Worm (Caenorhabditis elegans) whole organism, midembryonic: Measurements from ENCODE around the gene T04A6.2.

ENCODE experiments used
- T22C8.4 ChIP-seq: fragments of 200-800 bp; sonication (Bioruptor generic); IDR thresholded peaks from 2 replicates; pipeline ENCODE4 v1.3.6; 2022; ENCODE audit warnings: missing genetic modification characterization, missing compliant biosample characterization
- cog-1 ChIP-seq: sonication (generic microtip); optimal IDR thresholded peaks from 2 replicates; lab custom pipeline; 2016; ENCODE audit warnings: missing genetic modification characterization, missing compliant biosample characterization
- flt-1 ChIP-seq: fragments of 200-800 bp; sonication (Bioruptor generic); IDR thresholded peaks from 2 replicates; pipeline ENCODE4 v1.3.6; 2022; ENCODE audit warnings: missing genetic modification characterization, missing compliant biosample characterization
- klf-2 ChIP-seq: fragments of 200-800 bp; sonication (Bioruptor generic); conservative IDR thresholded peaks from 2 replicates; pipeline ENCODE4 v1.3.6; 2022; ENCODE audit warnings: missing genetic modification reagents, missing genetic modification characterization, missing compliant biosample characterization
- med-1 ChIP-seq: sonication (generic microtip); optimal IDR thresholded peaks from 2 replicates; lab custom pipeline; 2017; ENCODE audit warnings: missing genetic modification characterization, mild to moderate bottlenecking, missing compliant biosample characterization, antibody characterized with exemption, missing genetic modification reagents; ENCODE audit not compliant: insufficient read depth
- ref-1 ChIP-seq: fragments of 200-800 bp; sonication (Bioruptor generic); conservative IDR thresholded peaks from 2 replicates; pipeline ENCODE4 v1.3.6; 2022; ENCODE audit warnings: missing genetic modification reagents, missing genetic modification characterization, missing compliant biosample characterization
- tab-1 ChIP-seq: fragments of 200-800 bp; sonication (Bioruptor generic); IDR thresholded peaks from 2 replicates; pipeline ENCODE4 v1.3.6; 2022; ENCODE audit warnings: missing genetic modification characterization, missing compliant biosample characterization
- ztf-23 ChIP-seq: fragments of 200-800 bp; sonication (Bioruptor generic); IDR thresholded peaks from 2 replicates; pipeline ENCODE4 v1.3.6; 2022; ENCODE audit warnings: missing genetic modification reagents, missing genetic modification characterization, missing compliant biosample characterization
- ztf-29 ChIP-seq: fragments of 200-800 bp; sonication (Bioruptor generic); IDR thresholded peaks from 2 replicates; pipeline ENCODE4 v1.3.6; 2022; ENCODE audit warnings: missing genetic modification reagents, missing genetic modification characterization, missing compliant biosample characterization

The T04A6.2 gene

DNA sequence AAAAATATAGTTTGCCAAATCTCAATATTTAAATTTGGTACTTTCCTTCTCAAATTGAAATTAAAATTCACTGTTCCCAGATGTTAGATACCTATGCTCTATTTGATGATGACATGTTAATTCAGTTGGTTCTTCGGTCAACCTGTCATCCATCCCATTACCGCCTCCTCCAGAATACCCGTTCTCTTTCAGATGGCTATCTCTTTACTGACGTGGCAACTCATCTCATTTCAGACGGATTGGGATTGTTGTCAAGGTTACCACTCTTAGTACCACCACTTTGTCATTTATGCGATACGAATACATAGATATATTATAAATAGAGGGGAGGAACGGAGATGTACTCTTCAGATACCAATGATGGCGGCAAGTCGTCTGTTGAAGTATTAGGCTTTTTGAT lies 6.7 kb downstream of the T04A6.2 start:
- TF ChIP-seq flt-1 (GFP tag; lab: Robert Waterston, UW), result no peak
- TF ChIP-seq ztf-29 (GFP tag; lab: Robert Waterston, UW), result no peak
- TF ChIP-seq ztf-23 (GFP tag; lab: Robert Waterston, UW), result no peak
- no peak for TF ChIP-seq klf-2 (GFP tag; lab: Robert Waterston, UW)

DNA sequence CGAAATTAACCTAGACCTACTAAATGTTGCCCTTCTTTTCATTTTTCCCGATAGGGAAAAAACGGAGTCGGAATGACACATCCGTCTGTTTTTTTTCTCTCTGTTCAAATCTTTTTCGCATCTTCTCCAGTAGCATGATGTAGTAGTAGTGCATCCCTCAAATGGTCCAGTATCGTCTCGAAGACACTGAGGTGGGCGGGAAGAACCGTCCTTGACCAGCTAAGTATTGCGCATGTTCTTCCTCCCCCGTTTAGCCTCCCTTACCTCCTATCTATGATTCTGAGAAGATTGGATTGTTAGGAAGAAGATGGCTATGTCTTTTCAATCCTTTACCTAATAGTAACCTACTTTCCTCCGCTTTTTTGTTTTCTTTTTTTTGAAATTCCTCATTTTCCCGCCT lies 8.3 kb downstream of the T04A6.2 start:
- TF ChIP-seq ztf-23 (GFP tag; lab: Robert Waterston, UW), result no peak
- TF ChIP-seq med-1 (GFP tag; lab: Kevin White, UChicago), result no peak
- no peak for TF ChIP-seq T22C8.4 (GFP tag; lab: Robert Waterston, UW)
- no peak for TF ChIP-seq flt-1 (GFP tag; lab: Robert Waterston, UW)
- no peak for TF ChIP-seq ztf-29 (GFP tag; lab: Robert Waterston, UW)
- TF ChIP-seq cog-1 (tag; lab: Kevin White, UChicago), result no peak
- no peak for TF ChIP-seq ref-1 (GFP tag; lab: Robert Waterston, UW)
- no peak for TF ChIP-seq klf-2 (GFP tag; lab: Robert Waterston, UW)
- no peak for TF ChIP-seq tab-1 (GFP tag; lab: Robert Waterston, UW)

DNA sequence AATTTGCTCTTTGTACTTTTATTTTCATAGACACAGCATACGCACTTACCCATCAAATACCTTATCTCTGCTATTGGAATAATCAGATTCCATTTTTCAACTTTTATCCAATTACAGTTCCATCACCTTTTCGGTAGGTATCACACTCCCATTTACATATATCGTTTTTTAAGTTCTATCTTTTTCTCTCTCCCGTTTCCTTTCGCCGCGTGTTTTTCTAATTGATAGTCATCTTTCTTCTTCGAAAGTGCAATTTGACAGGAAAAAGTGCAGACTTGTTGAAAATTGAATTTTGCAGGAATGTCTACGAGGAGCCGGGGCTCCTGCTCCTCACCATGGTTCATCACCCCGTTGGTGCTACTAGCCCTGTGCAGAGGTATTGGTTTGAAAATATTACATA lies 10.5 kb downstream of the T04A6.2 start, which contains the start of gene fbn-1:
fbn-1 (plus strand) TSS at position 301 of the 400 bp plus-strand sequence.
- TF ChIP-seq ztf-23 (GFP tag; lab: Robert Waterston, UW) (no peak), flt-1 (GFP tag; lab: Robert Waterston, UW) (no peak), med-1 (GFP tag; lab: Kevin White, UChicago) (no peak)

DNA sequence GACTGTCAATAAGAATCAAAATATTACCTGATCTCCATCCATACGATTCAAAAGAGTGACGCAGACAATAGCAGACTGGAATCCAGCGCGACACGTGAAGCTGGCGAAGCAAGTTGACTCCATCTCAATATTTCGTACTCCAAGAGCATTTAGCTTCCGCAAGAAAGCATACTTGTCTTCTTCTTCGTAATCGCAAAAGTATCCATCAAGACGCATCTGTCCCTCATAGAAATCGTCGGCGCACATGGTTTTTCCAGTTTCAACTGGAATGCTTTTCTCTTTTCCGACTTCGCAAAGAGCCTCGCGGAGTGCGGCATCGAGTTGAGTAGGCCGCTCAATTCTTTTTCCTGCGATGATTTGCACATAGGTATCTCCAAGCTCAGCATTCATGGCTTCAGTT lies 26.7 kb downstream of the T04A6.2 start:
- TF ChIP-seq klf-2 (GFP tag; lab: Robert Waterston, UW), result no peak
- no peak for TF ChIP-seq T22C8.4 (GFP tag; lab: Robert Waterston, UW)
- no peak for TF ChIP-seq ztf-23 (GFP tag; lab: Robert Waterston, UW)
- no peak for TF ChIP-seq ztf-29 (GFP tag; lab: Robert Waterston, UW)

DNA sequence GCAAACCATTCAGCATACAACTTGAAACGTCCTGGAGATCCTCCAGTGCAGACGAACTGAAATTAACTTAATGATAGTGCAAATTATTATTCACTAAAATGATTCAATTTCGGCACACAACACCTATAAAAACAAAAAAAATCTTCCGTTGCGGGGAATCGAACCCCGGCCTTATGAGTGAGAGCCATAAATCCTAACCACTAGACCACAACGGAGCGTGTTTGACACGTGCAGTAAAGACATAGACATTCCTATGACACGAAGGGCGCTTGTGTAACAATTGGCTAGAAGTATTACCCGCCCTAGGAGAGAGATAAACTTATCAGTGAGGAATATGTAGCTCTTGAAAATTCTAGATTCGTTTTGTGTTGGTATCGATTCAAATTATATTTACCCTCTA lies 27.4 kb downstream of the T04A6.2 start:
- TF ChIP-seq T22C8.4 (GFP tag; lab: Robert Waterston, UW), result peak; percentile 71
- TF ChIP-seq cog-1 (tag; lab: Kevin White, UChicago), result no peak
- TF ChIP-seq flt-1 (GFP tag; lab: Robert Waterston, UW), result peak; percentile 93
- TF ChIP-seq ztf-29 (GFP tag; lab: Robert Waterston, UW), result peak; percentile 32; the same call in 1 of the 2 replicates
- peak; percentile 78 for TF ChIP-seq ref-1 (GFP tag; lab: Robert Waterston, UW)
- peak; percentile 81; the same call in 1 of the 2 replicates for TF ChIP-seq tab-1 (GFP tag; lab: Robert Waterston, UW)
- 0 out of 2 replicates have a peak, but pooled peaks have one; percentile 33 for TF ChIP-seq klf-2 (GFP tag; lab: Robert Waterston, UW)
- TF ChIP-seq med-1 (GFP tag; lab: Kevin White, UChicago), result no peak
- TF ChIP-seq ztf-23 (GFP tag; lab: Robert Waterston, UW), result peak; percentile 76; the same call in 1 of the 2 replicates

DNA sequence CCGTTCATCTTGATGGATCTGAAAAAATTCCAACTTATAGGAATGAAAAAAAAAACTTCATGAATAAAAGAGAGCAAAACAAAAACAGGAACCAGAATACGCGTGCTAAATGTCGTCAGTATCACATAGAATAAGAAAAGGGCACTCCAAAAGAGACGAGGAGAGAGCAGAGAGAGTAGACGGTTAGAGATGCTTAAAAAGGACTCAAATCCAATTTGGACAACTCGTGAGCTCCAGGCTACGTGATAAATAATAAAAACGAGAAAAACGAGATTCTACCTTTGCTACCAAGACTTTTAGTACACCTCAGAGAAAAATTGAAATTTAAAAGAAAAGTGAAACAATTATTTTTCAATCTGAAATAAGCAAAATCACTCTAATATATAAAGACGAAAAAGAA lies 28.5 kb downstream of the T04A6.2 start, which contains the start of gene upp-1:
upp-1 (minus strand) TSS at position 18 of the 400 bp plus-strand sequence.
- TF ChIP-seq cog-1 (tag; lab: Kevin White, UChicago), result no peak
- TF ChIP-seq tab-1 (GFP tag; lab: Robert Waterston, UW), result no peak
- no peak for TF ChIP-seq klf-2 (GFP tag; lab: Robert Waterston, UW)
- TF ChIP-seq med-1 (GFP tag; lab: Kevin White, UChicago), result no peak
- no peak for TF ChIP-seq T22C8.4 (GFP tag; lab: Robert Waterston, UW)
- TF ChIP-seq flt-1 (GFP tag; lab: Robert Waterston, UW), result no peak

DNA sequence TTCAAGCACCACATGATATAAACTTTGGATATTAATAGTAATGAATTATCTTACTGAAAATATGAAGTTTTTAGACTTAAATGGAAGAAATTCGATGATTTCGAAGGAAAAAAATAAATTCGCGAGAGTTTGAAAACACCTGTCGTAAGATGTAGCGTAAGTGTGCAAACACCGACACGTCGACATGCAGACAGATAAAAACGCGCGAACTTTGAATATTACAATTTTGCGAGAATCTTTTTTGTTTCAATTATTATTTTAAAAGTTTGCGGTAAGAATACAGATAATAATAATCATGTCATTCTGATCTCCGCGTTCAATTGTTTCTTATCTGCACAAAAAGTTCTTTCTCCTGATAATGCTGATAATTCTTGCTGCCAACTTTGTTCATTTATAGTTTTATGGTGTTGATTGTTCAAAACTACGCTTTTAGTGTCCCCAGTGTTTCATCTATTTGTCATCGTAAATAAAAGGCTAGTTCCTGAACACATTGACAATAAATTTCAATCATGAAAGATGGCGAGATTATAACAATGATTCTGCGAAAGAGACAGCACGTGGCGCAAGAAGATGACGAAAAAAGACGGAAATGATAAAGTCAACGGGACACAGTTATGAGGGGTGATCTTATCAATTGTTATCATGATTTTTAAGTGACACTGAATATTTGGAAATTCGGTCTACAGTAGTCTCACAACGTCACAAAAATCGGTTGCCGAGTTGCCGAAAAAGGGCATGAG lies 29.4 kb downstream of the T04A6.2 start:
- TF ChIP-seq T22C8.4 (GFP tag; lab: Robert Waterston, UW), result no peak
- TF ChIP-seq klf-2 (GFP tag; lab: Robert Waterston, UW), result no peak
- no peak for TF ChIP-seq ztf-23 (GFP tag; lab: Robert Waterston, UW)
- TF ChIP-seq cog-1 (tag; lab: Kevin White, UChicago), result no peak
- TF ChIP-seq ztf-29 (GFP tag; lab: Robert Waterston, UW), result no peak
- TF ChIP-seq flt-1 (GFP tag; lab: Robert Waterston, UW), result no peak
- no peak for TF ChIP-seq tab-1 (GFP tag; lab: Robert Waterston, UW)
- no peak for TF ChIP-seq med-1 (GFP tag; lab: Kevin White, UChicago)
- TF ChIP-seq ref-1 (GFP tag; lab: Robert Waterston, UW), result no peak

DNA sequence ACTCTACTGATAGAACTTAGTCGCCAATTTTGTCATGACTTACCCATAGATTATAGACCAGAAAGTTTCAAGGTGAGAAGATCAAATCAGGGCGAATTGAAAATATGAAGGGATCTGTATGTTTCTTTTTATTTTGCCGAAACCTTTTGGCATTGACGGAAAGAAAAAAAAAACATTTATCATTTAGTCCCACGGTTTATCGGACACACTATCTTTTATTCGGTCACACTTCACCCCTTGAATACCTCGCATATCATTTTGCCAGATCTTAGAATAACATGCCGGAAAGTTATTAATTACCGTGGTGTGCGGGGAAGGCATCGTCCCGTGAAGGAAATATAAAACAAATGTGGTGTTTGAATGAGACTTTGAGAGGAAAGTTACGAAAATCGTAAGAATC lies 30.4 kb downstream of the T04A6.2 start:
- no peak for TF ChIP-seq ztf-23 (GFP tag; lab: Robert Waterston, UW)
- no peak for TF ChIP-seq klf-2 (GFP tag; lab: Robert Waterston, UW)

DNA sequence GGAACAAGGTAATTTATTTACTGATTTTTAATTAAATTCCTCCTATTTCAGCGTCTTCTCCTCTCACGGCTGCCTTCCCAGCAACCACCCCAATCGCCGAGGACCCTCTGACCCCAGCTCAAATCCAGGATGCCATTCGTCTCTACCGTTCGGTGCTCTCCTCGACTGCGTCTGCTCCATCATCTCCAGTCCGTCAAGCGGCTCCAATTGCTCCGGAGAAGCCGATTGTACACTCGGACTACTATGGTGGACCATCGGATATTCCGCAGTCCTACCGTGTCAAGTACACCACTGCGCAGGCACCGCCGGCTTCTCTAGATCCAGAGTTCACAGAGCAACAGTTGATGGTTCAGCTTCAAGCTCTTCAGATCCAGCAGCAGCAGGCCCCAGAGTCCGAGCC lies 34.2 kb downstream of the T04A6.2 start:
- TF ChIP-seq flt-1 (GFP tag; lab: Robert Waterston, UW) (no peak), ztf-23 (GFP tag; lab: Robert Waterston, UW) (no peak), T22C8.4 (GFP tag; lab: Robert Waterston, UW) (no peak), tab-1 (GFP tag; lab: Robert Waterston, UW) (no peak), ref-1 (GFP tag; lab: Robert Waterston, UW) (no peak), med-1 (GFP tag; lab: Kevin White, UChicago) (no peak), klf-2 (GFP tag; lab: Robert Waterston, UW) (no peak), cog-1 (tag; lab: Kevin White, UChicago) (no peak), ztf-29 (GFP tag; lab: Robert Waterston, UW) (no peak)
